Fruit fly (Drosophila melanogaster) whole organism, pupa: ENCODE measurements around the gene CG31262.

Experiments
- CG10348 ChIP-seq: fragments of 200-800 bp; sonication (Bioruptor generic); IDR thresholded peaks from 2 replicates; pipeline ENCODE4 v1.3.6; 2022; ENCODE audit warnings: missing biosample characterization, missing genetic modification characterization
- CG12605 ChIP-seq: fragments of 200-800 bp; sonication (Bioruptor generic); IDR thresholded peaks from 2 replicates; pipeline ENCODE4 v1.3.6; 2022; ENCODE audit warnings: missing biosample characterization, missing genetic modification characterization
- CG13204 ChIP-seq: fragments of 200-800 bp; sonication (Bioruptor generic); optimal IDR thresholded peaks from 2 replicates; lab custom pipeline; 2018; ENCODE audit warnings: missing biosample characterization, mild to moderate bottlenecking, missing genetic modification characterization, moderate library complexity
- CG14655 ChIP-seq: fragments of 200-800 bp; sonication (Bioruptor generic); optimal IDR thresholded peaks from 3 replicates; lab custom pipeline; 2017; ENCODE audit warnings: mild to moderate bottlenecking, missing biosample characterization, missing genetic modification reagents, missing genetic modification characterization
- CG15710 ChIP-seq: fragments of 200-800 bp; sonication (Bioruptor generic); optimal IDR thresholded peaks from 2 replicates; lab custom pipeline; 2018; ENCODE audit warnings: missing biosample characterization, mild to moderate bottlenecking, missing genetic modification characterization, moderate library complexity
- CG17806 ChIP-seq: fragments of 200-800 bp; sonication (Bioruptor generic); optimal IDR thresholded peaks from 2 replicates; lab custom pipeline; 2018; ENCODE audit warnings: missing biosample characterization, mild to moderate bottlenecking, missing genetic modification characterization, moderate library complexity
- CG32121 ChIP-seq: fragments of 200-800 bp; sonication (Bioruptor generic); IDR thresholded peaks from 2 replicates; pipeline ENCODE4 v1.3.6; 2022; ENCODE audit warnings: missing biosample characterization, missing genetic modification characterization
- CG34367 ChIP-seq: fragments of 200-800 bp; sonication (Bioruptor generic); optimal IDR thresholded peaks from 2 replicates; lab custom pipeline; 2018; ENCODE audit warnings: missing biosample characterization, mild to moderate bottlenecking, missing genetic modification characterization
- CG4496 ChIP-seq: fragments of 200-800 bp; sonication (Bioruptor generic); IDR thresholded peaks from 3 replicates; pipeline ENCODE4 v1.3.6; 2022; ENCODE audit warnings: missing biosample characterization, missing genetic modification characterization
- CG8159 ChIP-seq: fragments of 200-800 bp; sonication (Bioruptor generic); optimal IDR thresholded peaks from 3 replicates; lab custom pipeline; 2018; ENCODE audit warnings: missing biosample characterization, mild to moderate bottlenecking, missing genetic modification characterization, moderate library complexity
- CG8301 ChIP-seq: fragments of 200-800 bp; sonication (Bioruptor generic); optimal IDR thresholded peaks from 2 replicates; lab custom pipeline; 2018; ENCODE audit warnings: missing biosample characterization, mild to moderate bottlenecking, missing genetic modification characterization
- CG9948 ChIP-seq: fragments of 200-800 bp; sonication (Bioruptor generic); optimal IDR thresholded peaks from 2 replicates; lab custom pipeline; 2018; ENCODE audit warnings: missing biosample characterization, mild to moderate bottlenecking, missing genetic modification characterization, moderate library complexity
- D1 ChIP-seq: fragments of 200-800 bp; sonication (Bioruptor generic); optimal IDR thresholded peaks from 2 replicates; lab custom pipeline; 2018; ENCODE audit warnings: missing biosample characterization, mild to moderate bottlenecking, missing genetic modification characterization, moderate library complexity
- EcR ChIP-seq: fragments of 200-800 bp; sonication (Bioruptor generic); optimal IDR thresholded peaks from 3 replicates; lab custom pipeline; 2019; ENCODE audit warnings: missing biosample characterization, missing genetic modification characterization, mild to moderate bottlenecking, moderate library complexity, missing genetic modification reagents
- Ets98B ChIP-seq: fragments of 200-800 bp; sonication (Bioruptor generic); IDR thresholded peaks from 2 replicates; pipeline ENCODE4 v1.3.6; 2022; ENCODE audit warnings: missing biosample characterization, missing genetic modification characterization
- Pif1A ChIP-seq: fragments of 200-800 bp; sonication (Bioruptor generic); optimal IDR thresholded peaks from 3 replicates; lab custom pipeline; 2016; ENCODE audit warnings: missing biosample characterization, missing genetic modification characterization
- Pif1B ChIP-seq: fragments of 200-800 bp; sonication (Bioruptor generic); optimal IDR thresholded peaks from 3 replicates; lab custom pipeline; 2016; ENCODE audit warnings: missing biosample characterization, missing genetic modification characterization
- Snoo ChIP-seq: fragments of 200-800 bp; sonication (Bioruptor generic); optimal IDR thresholded peaks from 3 replicates; lab custom pipeline; 2017; ENCODE audit warnings: missing biosample characterization, mild to moderate bottlenecking, missing genetic modification characterization, inconsistent platforms
- fd96Ca ChIP-seq: fragments of 200-800 bp; sonication (Bioruptor generic); IDR thresholded peaks from 3 replicates; pipeline ENCODE4 v1.3.6; 2022; ENCODE audit warnings: missing biosample characterization, missing genetic modification characterization
- gl ChIP-seq: fragments of 200-800 bp; sonication (Bioruptor generic); optimal IDR thresholded peaks from 2 replicates; lab custom pipeline; 2018; ENCODE audit warnings: missing biosample characterization, mild to moderate bottlenecking, missing genetic modification characterization
- rn ChIP-seq: fragments of 200-800 bp; sonication (Bioruptor generic); IDR thresholded peaks from 2 replicates; pipeline ENCODE4 v1.3.6; 2022; ENCODE audit warnings: missing biosample characterization, missing genetic modification characterization

The CG31262 gene

dm6 chr3R:17231579-17231978 lies 8.7 kb upstream of the CG31262 start:
- TF ChIP-seq Pif1B (no peak), CG13204 (no peak), CG10348 (no peak), fd96Ca (GFP tag; lab: Robert Waterston, UW) (peak; percentile 52; the same call in 2 of the 3 replicates), EcR (no peak), CG8159 (no peak), Ets98B (0 out of 2 replicates have a peak, but pooled peaks have one; percentile 10), gl (tag; lab: Kevin White, UChicago) (no peak), CG9948 (no peak), rn (GFP tag; lab: Robert Waterston, UW) (0 out of 2 replicates have a peak, but pooled peaks have one; percentile 17), CG14655 (no peak), Pif1A (GFP tag; lab: Kevin White, UChicago) (peak; percentile 31), CG34367 (no peak), CG15710 (no peak), CG12605 (no peak), CG32121 (GFP tag; lab: Robert Waterston, UW) (no peak), CG8301 (tag; lab: Kevin White, UChicago) (peak; percentile 8), CG17806 (tag; lab: Kevin White, UChicago) (peak; percentile 20), Snoo (tag; lab: Kevin White, UChicago) (no peak), D1 (tag; lab: Kevin White, UChicago) (peak; percentile 36), CG4496 (GFP tag; lab: Robert Waterston, UW) (peak; percentile 58; the same call in 2 of the 3 replicates)

dm6 chr3R:17219927-17220326 lies 2.9 kb downstream of the CG31262 start:
- peak; percentile 40 for TF ChIP-seq Pif1A (GFP tag; lab: Kevin White, UChicago)
- TF ChIP-seq CG17806 (tag; lab: Kevin White, UChicago) = peak; percentile 22
- TF ChIP-seq CG8159 = peak; percentile 67
- TF ChIP-seq CG4496 (GFP tag; lab: Robert Waterston, UW) = no peak
- no peak for TF ChIP-seq CG9948
- TF ChIP-seq CG14655 = peak; percentile 57
- TF ChIP-seq CG15710 = peak; percentile 42
- TF ChIP-seq CG8301 (tag; lab: Kevin White, UChicago) = peak; percentile 43

- no peak for TF ChIP-seq gl (tag; lab: Kevin White, UChicago)
- no peak for TF ChIP-seq Ets98B
- no peak for TF ChIP-seq CG8159
- TF ChIP-seq CG8301 (tag; lab: Kevin White, UChicago) = no peak
- TF ChIP-seq Snoo (tag; lab: Kevin White, UChicago) = no peak
- no peak for TF ChIP-seq CG9948
- TF ChIP-seq CG34367 = no peak
- no peak for TF ChIP-seq CG15710
- TF ChIP-seq fd96Ca (GFP tag; lab: Robert Waterston, UW) = no peak
- TF ChIP-seq CG12605 = no peak
- TF ChIP-seq CG14655 = no peak
- no peak for TF ChIP-seq rn (GFP tag; lab: Robert Waterston, UW)
- no peak for TF ChIP-seq D1 (tag; lab: Kevin White, UChicago)
- TF ChIP-seq CG17806 (tag; lab: Kevin White, UChicago) = no peak
Measured at dm6 chr3R:17209990-17210389, 12.9 kb downstream of the CG31262 start.

dm6 chr3R:17206782-17207181 lies 16.1 kb downstream of the CG31262 start:
- TF ChIP-seq CG14655 (no peak), Pif1A (GFP tag; lab: Kevin White, UChicago) (no peak), CG10348 (no peak), D1 (tag; lab: Kevin White, UChicago) (no peak), fd96Ca (GFP tag; lab: Robert Waterston, UW) (no peak), CG12605 (no peak), CG32121 (GFP tag; lab: Robert Waterston, UW) (no peak), CG8159 (peak; percentile 61), CG4496 (GFP tag; lab: Robert Waterston, UW) (no peak), CG9948 (peak; percentile 39), EcR (no peak), Ets98B (no peak), Snoo (tag; lab: Kevin White, UChicago) (no peak), CG34367 (peak; percentile 25), rn (GFP tag; lab: Robert Waterston, UW) (no peak), CG13204 (no peak), CG15710 (peak; percentile 45), CG8301 (tag; lab: Kevin White, UChicago) (no peak), gl (tag; lab: Kevin White, UChicago) (no peak), Pif1B (no peak), CG17806 (tag; lab: Kevin White, UChicago) (peak; percentile 33)

- TF ChIP-seq CG4496 (GFP tag; lab: Robert Waterston, UW) = no peak
- no peak for TF ChIP-seq Pif1A (GFP tag; lab: Kevin White, UChicago)
- TF ChIP-seq fd96Ca (GFP tag; lab: Robert Waterston, UW) = no peak
- TF ChIP-seq CG13204 = peak; percentile 40
- TF ChIP-seq CG14655 = peak; percentile 56
- TF ChIP-seq Snoo (tag; lab: Kevin White, UChicago) = peak; percentile 82
- TF ChIP-seq rn (GFP tag; lab: Robert Waterston, UW) = no peak
- no peak for TF ChIP-seq CG12605
- TF ChIP-seq CG15710 = peak; percentile 74
- no peak for TF ChIP-seq D1 (tag; lab: Kevin White, UChicago)
- TF ChIP-seq CG8159 = peak; percentile 80
- TF ChIP-seq EcR = no peak
- TF ChIP-seq CG32121 (GFP tag; lab: Robert Waterston, UW) = no peak
- peak; percentile 44 for TF ChIP-seq CG34367
- no peak for TF ChIP-seq gl (tag; lab: Kevin White, UChicago)
- peak; percentile 13 for TF ChIP-seq CG8301 (tag; lab: Kevin White, UChicago)
- peak; percentile 71 for TF ChIP-seq CG9948
- TF ChIP-seq Pif1B = peak; percentile 25
- peak; percentile 63 for TF ChIP-seq CG17806 (tag; lab: Kevin White, UChicago)
- no peak for TF ChIP-seq CG10348
- TF ChIP-seq Ets98B = no peak
Measured at dm6 chr3R:17202080-17202785, 20.6 kb downstream of the CG31262 start, which contains the start of gene Mur89F. Mur89F (minus strand) TSS chr3R:17202130.
